Worm (Caenorhabditis elegans) whole organism, L4/young adult: Measurements from ENCODE around the gene col-187.

Experiments
- W03F9.2 ChIP-seq: fragments of 150-350 bp; optimal IDR thresholded peaks from 2 replicates; lab custom pipeline; 2014; ENCODE audit warnings: missing biosample characterization, missing genetic modification characterization
- dao-5 ChIP-seq: sonication (generic microtip); optimal IDR thresholded peaks from 2 replicates; lab custom pipeline; 2016; ENCODE audit warnings: missing genotype, missing genetic modification characterization, moderate library complexity, missing compliant biosample characterization
- him-1 ChIP-seq: sonication (generic microtip); optimal IDR thresholded peaks from 2 replicates; lab custom pipeline; 2016; ENCODE audit warnings: missing genotype, missing genetic modification reagents, missing genetic modification characterization, missing compliant biosample characterization

DNA sequence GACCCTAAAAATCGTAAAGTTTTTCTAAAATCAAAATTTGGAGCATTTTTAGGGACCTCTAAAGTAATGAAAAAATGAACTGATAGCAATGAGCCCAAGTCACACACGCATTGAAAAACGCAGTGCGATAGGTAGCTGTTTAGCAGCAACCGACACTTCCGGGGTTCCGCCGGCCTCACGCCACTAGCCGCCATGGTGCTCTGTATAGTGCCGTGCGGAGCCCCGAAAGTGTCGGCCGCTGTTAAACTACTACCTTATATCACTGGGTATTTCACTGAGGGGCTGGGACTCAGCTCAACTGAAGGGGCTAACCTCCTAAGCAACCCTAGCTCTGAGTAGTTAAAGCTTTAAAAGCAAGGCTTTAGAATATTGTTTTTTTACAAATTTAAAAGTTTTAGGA is 26.6 kb downstream of the col-187 start:
- TF ChIP-seq him-1 (tag; lab: Kevin White, UChicago) (no peak), dao-5 (no peak), W03F9.2 (tag; lab: Kevin White, UChicago) (no peak)
